Worm (Caenorhabditis elegans): ENCODE data around the gene srr-10.

- TF ChIP-seq nhr-12 (tag; optimal IDR thresholded peaks at IDR 0.05) (no peak), sem-2 (GFP tag; optimal IDR thresholded peaks at IDR 0.05) (no peak), mep-1 (tag; optimal IDR thresholded peaks at IDR 0.05) (no peak), nhr-28 (tag; optimal IDR thresholded peaks at IDR 0.05) (no peak), elt-1 (tag; optimal IDR thresholded peaks at IDR 0.05; ENCODE audit: borderline replicate concordance, insufficient read depth) (no peak), ces-1 (GFP tag; optimal IDR thresholded peaks at IDR 0.05) (no peak), unc-62 (GFP tag; optimal IDR thresholded peaks at IDR 0.05) (no peak), elt-3 (tag; optimal IDR thresholded peaks at IDR 0.05) (no peak)
Measured at ce11 chrV:7781511-7781910, 46.1 kb downstream of the srr-10 start, which contains the start of gene cyp-32A1.

All from whole organism, mixed stage, embryonic.